Fruit fly (Drosophila melanogaster) whole organism, embryonic: ENCODE measurements around the gene CG45081.
A peak's percentile ranks its signal among the peaks of the same experiment; 100 is the strongest.

Experiments
- Ada2b ChIP-seq: fragments of 200-800 bp; sonication (Bioruptor generic); IDR thresholded peaks from 2 replicates; pipeline ENCODE4 v1.3.6; 2022; ENCODE audit warnings: missing biosample characterization, missing genetic modification characterization
- Atf6 ChIP-seq: fragments of 200-800 bp; sonication (Bioruptor generic); IDR thresholded peaks from 2 replicates; pipeline ENCODE4 v1.3.6; 2022; ENCODE audit warnings: missing biosample characterization, missing genetic modification characterization
- CG10147 ChIP-seq: fragments of 200-800 bp; sonication (Bioruptor generic); optimal IDR thresholded peaks from 2 replicates; lab custom pipeline; 2019; ENCODE audit warnings: missing biosample characterization, mild to moderate bottlenecking, missing genetic modification characterization, moderate library complexity
- CG10366 ChIP-seq: fragments of 200-800 bp; sonication (Bioruptor generic); IDR thresholded peaks from 2 replicates; pipeline ENCODE4 v1.3.6; 2022; ENCODE audit warnings: missing biosample characterization, missing genetic modification characterization
- CG10979 ChIP-seq: fragments of 200-800 bp; sonication (Bioruptor generic); optimal IDR thresholded peaks from 2 replicates; lab custom pipeline; 2018; ENCODE audit warnings: missing biosample characterization, mild to moderate bottlenecking, missing genetic modification characterization, moderate library complexity
- CG11695 ChIP-seq: fragments of 200-800 bp; sonication (Bioruptor generic); IDR thresholded peaks from 3 replicates; pipeline ENCODE4 v1.3.6; 2022; ENCODE audit warnings: missing biosample characterization, missing genetic modification characterization
- CG14710 ChIP-seq: fragments of 200-800 bp; sonication (Bioruptor generic); optimal IDR thresholded peaks from 3 replicates; lab custom pipeline; 2019; ENCODE audit warnings: missing biosample characterization, mild to moderate bottlenecking, missing genetic modification characterization, moderate library complexity
- CG16863 ChIP-seq: fragments of 200-800 bp; sonication (Bioruptor generic); optimal IDR thresholded peaks from 3 replicates; lab custom pipeline; 2016; ENCODE audit warnings: missing biosample characterization, missing genetic modification characterization
- CG18764 ChIP-seq: fragments of 200-800 bp; sonication (Bioruptor generic); optimal IDR thresholded peaks from 3 replicates; lab custom pipeline; 2016; ENCODE audit warnings: missing biosample characterization, missing genetic modification characterization
- CG2116 ChIP-seq: fragments of 200-800 bp; sonication (Bioruptor generic); optimal IDR thresholded peaks from 3 replicates; lab custom pipeline; 2018; ENCODE audit warnings: missing biosample characterization, mild to moderate bottlenecking, missing genetic modification characterization
- CG2202 ChIP-seq: fragments of 200-800 bp; sonication (Bioruptor generic); optimal IDR thresholded peaks from 2 replicates; lab custom pipeline; 2018; ENCODE audit warnings: missing biosample characterization, mild to moderate bottlenecking, missing genetic modification characterization
- CG2889 ChIP-seq: fragments of 200-800 bp; sonication (Bioruptor generic); IDR thresholded peaks from 3 replicates; pipeline ENCODE4 v1.3.6; 2022; ENCODE audit warnings: missing biosample characterization, missing genetic modification characterization
- CG33557 ChIP-seq: fragments of 200-800 bp; sonication (Bioruptor generic); optimal IDR thresholded peaks from 2 replicates; lab custom pipeline; 2019; ENCODE audit warnings: missing biosample characterization, mild to moderate bottlenecking, missing genetic modification characterization, moderate library complexity
- CG4328 ChIP-seq: fragments of 200-800 bp; sonication (Bioruptor generic); optimal IDR thresholded peaks from 3 replicates; lab custom pipeline; 2017; ENCODE audit warnings: missing biosample characterization, missing genetic modification reagents, missing genetic modification characterization
- CG6765 ChIP-seq: fragments of 200-800 bp; sonication (Bioruptor generic); optimal IDR thresholded peaks from 3 replicates; lab custom pipeline; 2017; ENCODE audit warnings: missing biosample characterization, mild to moderate bottlenecking, missing genetic modification characterization
- CG6854 ChIP-seq: fragments of 200-800 bp; sonication (Bioruptor generic); optimal IDR thresholded peaks from 3 replicates; lab custom pipeline; 2017; ENCODE audit warnings: missing biosample characterization, mild to moderate bottlenecking, missing genetic modification characterization
- CG7357 ChIP-seq: fragments of 200-800 bp; sonication (Bioruptor generic); IDR thresholded peaks from 3 replicates; pipeline ENCODE4 v1.3.6; 2022; ENCODE audit warnings: missing biosample characterization, missing genetic modification characterization
- CG7786 ChIP-seq: fragments of 200-800 bp; sonication (Bioruptor generic); optimal IDR thresholded peaks from 2 replicates; lab custom pipeline; 2016; ENCODE audit warnings: missing biosample characterization, missing genetic modification characterization
- CG8290 ChIP-seq, 3 experiments: fragments of 200-800 bp; sonication (Bioruptor generic); optimal IDR thresholded peaks; 2 replicates each; lab custom pipeline; 2016 to 2019; ENCODE audit warnings: missing biosample characterization in 3 of 3, missing genetic modification characterization in 3 of 3, mild to moderate bottlenecking in 2 of 3, moderate library complexity in 1 of 3
- CG8765 ChIP-seq: fragments of 200-800 bp; sonication (Bioruptor generic); IDR thresholded peaks from 2 replicates; pipeline ENCODE4 v1.3.6; 2022; ENCODE audit warnings: missing biosample characterization, missing genetic modification characterization
- CG9932 ChIP-seq: fragments of 200-800 bp; sonication (Bioruptor generic); IDR thresholded peaks from 2 replicates; pipeline ENCODE4 v1.3.6; 2022; ENCODE audit warnings: missing biosample characterization, missing genetic modification characterization
- CkIIα-i1 ChIP-seq: fragments of 200-800 bp; sonication (Bioruptor generic); IDR thresholded peaks from 2 replicates; pipeline ENCODE4 v1.3.6; 2022; ENCODE audit warnings: missing biosample characterization, missing genetic modification characterization
- Deaf1 ChIP-seq: fragments of 200-800 bp; optimal IDR thresholded peaks from 3 replicates; lab custom pipeline; 2019; ENCODE audit warnings: missing biosample characterization, mild to moderate bottlenecking, missing genetic modification characterization, moderate library complexity
- Drgx ChIP-seq: fragments of 200-800 bp; sonication (Bioruptor generic); IDR thresholded peaks from 2 replicates; pipeline ENCODE4 v1.3.6; 2022; ENCODE audit warnings: missing biosample characterization, missing genetic modification characterization
- Gug ChIP-seq: fragments of 200-800 bp; sonication (Bioruptor generic); IDR thresholded peaks from 4 replicates; pipeline ENCODE4 v1.3.6; 2022; ENCODE audit warnings: missing biosample characterization, missing genetic modification characterization
- HHEX ChIP-seq: fragments of 200-800 bp; sonication (Bioruptor generic); optimal IDR thresholded peaks from 3 replicates; lab custom pipeline; 2017; ENCODE audit warnings: missing biosample characterization, mild to moderate bottlenecking, missing genetic modification characterization, missing genetic modification reagents
- HLHmδ ChIP-seq: fragments of 200-800 bp; sonication (Bioruptor generic); optimal IDR thresholded peaks from 2 replicates; lab custom pipeline; 2018; ENCODE audit warnings: missing biosample characterization, mild to moderate bottlenecking, missing genetic modification characterization, moderate library complexity
- Hand ChIP-seq: fragments of 200-800 bp; sonication (Bioruptor generic); optimal IDR thresholded peaks from 2 replicates; lab custom pipeline; 2017; ENCODE audit warnings: mild to moderate bottlenecking, missing biosample characterization, missing genetic modification reagents, missing genetic modification characterization
- Max ChIP-seq: fragments of 200-800 bp; sonication (Bioruptor generic); optimal IDR thresholded peaks from 2 replicates; lab custom pipeline; 2016; ENCODE audit warnings: missing biosample characterization, mild to moderate bottlenecking, missing genetic modification characterization
- Neu2 ChIP-seq: fragments of 200-800 bp; sonication (Bioruptor generic); optimal IDR thresholded peaks from 3 replicates; lab custom pipeline; 2016; ENCODE audit warnings: missing biosample characterization, missing genetic modification characterization, borderline replicate concordance
- Poxn ChIP-seq: fragments of 200-800 bp; sonication (Bioruptor generic); IDR thresholded peaks from 2 replicates; pipeline ENCODE4 v1.3.6; 2022; ENCODE audit warnings: missing biosample characterization, missing genetic modification characterization
- Sin3A ChIP-seq: fragments of >200 bp; optimal IDR thresholded peaks from 2 replicates; lab custom pipeline; 2018
- Sox102F ChIP-seq: fragments of 200-800 bp; sonication (Bioruptor generic); optimal IDR thresholded peaks from 2 replicates; lab custom pipeline; 2018; ENCODE audit warnings: missing biosample characterization, mild to moderate bottlenecking, missing genetic modification characterization, moderate library complexity
- Sry-β ChIP-seq: fragments of 200-800 bp; sonication (Bioruptor generic); optimal IDR thresholded peaks from 2 replicates; lab custom pipeline; 2018; ENCODE audit warnings: missing biosample characterization, mild to moderate bottlenecking, missing genetic modification characterization, moderate library complexity
- TFAM ChIP-seq: fragments of 200-800 bp; sonication (Bioruptor generic); optimal IDR thresholded peaks from 2 replicates; lab custom pipeline; 2017; ENCODE audit warnings: missing biosample characterization, missing genetic modification characterization, inconsistent platforms
- cad ChIP-seq: fragments of >200 bp; optimal IDR thresholded peaks from 2 replicates; lab custom pipeline; 2017; ENCODE audit warnings: missing biosample characterization, missing genetic modification characterization
- eve ChIP-seq, 2 experiments: fragments of >200 bp; optimal IDR thresholded peaks; 2 replicates each; lab custom pipeline; 2017; ENCODE audit warnings: missing biosample characterization in 2 of 2, missing genetic modification characterization in 2 of 2
- gcm ChIP-seq: fragments of 200-800 bp; sonication (Bioruptor generic); optimal IDR thresholded peaks from 2 replicates; lab custom pipeline; 2019; ENCODE audit warnings: missing biosample characterization, mild to moderate bottlenecking, missing genetic modification characterization, moderate library complexity
- gt ChIP-seq: fragments of 200-800 bp; sonication (Bioruptor generic); IDR thresholded peaks from 2 replicates; pipeline ENCODE4 v1.3.6; 2022; ENCODE audit warnings: missing biosample characterization, missing genetic modification characterization
- ken ChIP-seq: fragments of 200-800 bp; sonication (Bioruptor generic); IDR thresholded peaks from 3 replicates; pipeline ENCODE4 v1.3.6; 2022; ENCODE audit warnings: missing biosample characterization, missing genetic modification characterization
- lmd ChIP-seq: fragments of 200-800 bp; sonication (Bioruptor generic); IDR thresholded peaks from 2 replicates; pipeline ENCODE4 v1.3.6; 2022; ENCODE audit warnings: missing biosample characterization, missing genetic modification characterization
- maf-S ChIP-seq: fragments of 200-800 bp; sonication (Bioruptor generic); optimal IDR thresholded peaks from 2 replicates; lab custom pipeline; 2016; ENCODE audit warnings: missing biosample characterization, missing genetic modification characterization
- odd ChIP-seq: fragments of 200-800 bp; sonication (Bioruptor generic); optimal IDR thresholded peaks from 2 replicates; lab custom pipeline; 2017; ENCODE audit warnings: missing biosample characterization, mild to moderate bottlenecking, missing genetic modification characterization
- p53 ChIP-seq: fragments of 200-800 bp; sonication (Bioruptor generic); optimal IDR thresholded peaks from 2 replicates; lab custom pipeline; 2016; ENCODE audit warnings: missing biosample characterization, missing genetic modification characterization
- pfk ChIP-seq: fragments of 200-800 bp; sonication (Bioruptor generic); optimal IDR thresholded peaks from 2 replicates; lab custom pipeline; 2018; ENCODE audit warnings: missing biosample characterization, mild to moderate bottlenecking, missing genetic modification characterization, moderate library complexity
- prd ChIP-seq, 3 experiments: fragments of >200 bp in 2 of 3; fragments of 200-800 bp in 1 of 3; sonication (Bioruptor generic) in 1 of 3; optimal IDR thresholded peaks in 2 of 3; IDR thresholded peaks in 1 of 3; 2 replicates in 2 of 3; 3 replicates in 1 of 3; pipeline versions ENCODE4 v1.3.6 to Lab custom; 2017 to 2022; ENCODE audit warnings: missing biosample characterization in 1 of 3, missing genetic modification characterization in 1 of 3
- stc ChIP-seq: fragments of 200-800 bp; sonication (Bioruptor generic); IDR thresholded peaks from 2 replicates; pipeline ENCODE4 v1.3.6; 2022; ENCODE audit warnings: missing biosample characterization, missing genetic modification characterization
- trem ChIP-seq: fragments of 200-800 bp; optimal IDR thresholded peaks from 3 replicates; lab custom pipeline; 2019; ENCODE audit warnings: missing biosample characterization, mild to moderate bottlenecking, missing genetic modification characterization, moderate library complexity
- z ChIP-seq: fragments of 200-800 bp; sonication (Bioruptor generic); IDR thresholded peaks from 3 replicates; pipeline ENCODE4 v1.3.6; 2022; ENCODE audit warnings: missing biosample characterization, missing genetic modification characterization
- zen ChIP-seq: fragments of 200-800 bp; sonication (Bioruptor generic); optimal IDR thresholded peaks from 3 replicates; lab custom pipeline; 2018; ENCODE audit warnings: missing biosample characterization, mild to moderate bottlenecking, missing genetic modification characterization, moderate library complexity
- zf30C ChIP-seq: fragments of 200-800 bp; sonication (Bioruptor generic); optimal IDR thresholded peaks from 3 replicates; lab custom pipeline; 2018; ENCODE audit warnings: missing biosample characterization, mild to moderate bottlenecking, missing genetic modification characterization

Gene CG45081

dm6 chr3L:19264141-19264487 is 1.7 kb upstream of the CG45081 start, which contains the start of gene Max (continued):
- TF ChIP-seq Deaf1 (tag; lab: Kevin White, UChicago) (peak; percentile 44), Gug (GFP tag; lab: Robert Waterston, UW) (peak; percentile 36; the same call in 1 of the 4 replicates), Max (GFP tag; lab: Kevin White, UChicago) (peak; percentile 92), HLHmδ (GFP tag; lab: Kevin White, UChicago) (no peak), TFAM (GFP tag; lab: Kevin White, UChicago) (no peak), Neu2 (GFP tag; lab: Kevin White, UChicago) (no peak), CG14710 (peak; percentile 99), CG18764 (GFP tag; lab: Kevin White, UChicago) (peak; percentile 70), eve (GFP tag; optimal IDR thresholded peaks at IDR 0.05; lab: Kevin White, UChicago) (no peak), CkIIα-i1 (GFP tag; lab: Robert Waterston, UW) (no peak), stc (GFP tag; lab: Robert Waterston, UW) (peak; percentile 49; the same call in 1 of the 2 replicates), gcm (GFP tag; lab: Kevin White, UChicago) (peak; percentile 66), Ada2b (peak; percentile 60), CG10366 (GFP tag; lab: Robert Waterston, UW) (peak; percentile 77), CG2889 (GFP tag; lab: Robert Waterston, UW) (peak; percentile 54; the same call in 1 of the 3 replicates), prd (optimal IDR thresholded peaks at IDR 0.05; lab: Kevin White, UChicago) (no peak), prd (GFP tag; IDR thresholded peaks at IDR 0.05; lab: Robert Waterston, UW) (peak; percentile 77), zf30C (GFP tag; lab: Kevin White, UChicago) (no peak), Sry-β (no peak), CG7786 (GFP tag; lab: Kevin White, UChicago) (no peak), trem (tag; lab: Kevin White, UChicago) (peak; percentile 90), Sin3A (lab: Kevin White, UChicago) (no peak), CG11695 (GFP tag; lab: Robert Waterston, UW) (peak; percentile 58; the same call in 1 of the 3 replicates), cad (GFP tag; lab: Kevin White, UChicago) (no peak), Hand (GFP tag; lab: Kevin White, UChicago) (peak; percentile 21), CG8290 (GFP tag; optimal IDR thresholded peaks at IDR 0.05; lab: Kevin White, UChicago) (no peak), CG8290 (tag; optimal IDR thresholded peaks at IDR 0.05; lab: Kevin White, UChicago) (no peak), CG8765 (GFP tag; lab: Robert Waterston, UW) (no peak), odd (GFP tag; lab: Kevin White, UChicago) (peak; percentile 48), CG10147 (GFP tag; lab: Kevin White, UChicago) (no peak), pfk (GFP tag; lab: Kevin White, UChicago) (no peak), CG6854 (GFP tag; lab: Kevin White, UChicago) (peak; percentile 56), gt (GFP tag; lab: Robert Waterston, UW) (no peak), ken (GFP tag; lab: Robert Waterston, UW) (peak; percentile 68; the same call in 2 of the 3 replicates), Atf6 (GFP tag; lab: Robert Waterston, UW) (peak; percentile 74), CG6765 (GFP tag; lab: Kevin White, UChicago) (peak; percentile 3), lmd (GFP tag; lab: Robert Waterston, UW) (peak; percentile 62), Drgx (peak; percentile 35; the same call in 1 of the 2 replicates), HHEX (peak; percentile 39), CG9932 (peak; percentile 81), CG2202 (tag; lab: Kevin White, UChicago) (peak; percentile 8), CG33557 (GFP tag; lab: Kevin White, UChicago) (peak; percentile 58), CG10979 (peak; percentile 71), Poxn (GFP tag; lab: Robert Waterston, UW) (no peak), CG16863 (GFP tag; lab: Kevin White, UChicago) (no peak), CG2116 (GFP tag; lab: Kevin White, UChicago) (peak; percentile 50), p53 (GFP tag; lab: Kevin White, UChicago) (no peak), maf-S (no peak), zen (peak; percentile 45), CG7357 (GFP tag; lab: Robert Waterston, UW) (peak; percentile 40; the same call in 1 of the 3 replicates), CG4328 (peak; percentile 52), z (no peak), Sox102F (GFP tag; lab: Kevin White, UChicago) (peak; percentile 71)
